Fruit fly (Drosophila melanogaster) whole organism, prepupa: ENCODE results near the gene Rtca.

Source experiments
- CG10631 ChIP-seq: fragments of 200-800 bp; sonication (Bioruptor generic); optimal IDR thresholded peaks from 2 replicates; lab custom pipeline; 2016; ENCODE audit warnings: missing biosample characterization, missing genetic modification characterization
- CG10669 ChIP-seq: fragments of 200-800 bp; sonication (Bioruptor generic); optimal IDR thresholded peaks from 3 replicates; lab custom pipeline; 2018; ENCODE audit warnings: missing biosample characterization, mild to moderate bottlenecking, missing genetic modification characterization, moderate library complexity
- CG11294 ChIP-seq: fragments of 200-800 bp; sonication (Bioruptor generic); IDR thresholded peaks from 2 replicates; pipeline ENCODE4 v1.3.6; 2022; ENCODE audit warnings: missing biosample characterization, missing genetic modification characterization
- CG11902 ChIP-seq: fragments of 200-800 bp; sonication (Bioruptor generic); optimal IDR thresholded peaks from 3 replicates; lab custom pipeline; 2016; ENCODE audit warnings: missing biosample characterization, missing genetic modification characterization
- CG15336 ChIP-seq: fragments of 200-800 bp; sonication (Bioruptor generic); IDR thresholded peaks from 2 replicates; pipeline ENCODE4 v1.3.6; 2022; ENCODE audit warnings: missing biosample characterization, missing genetic modification characterization
- CG31627 ChIP-seq: fragments of 200-800 bp; sonication (Bioruptor generic); optimal IDR thresholded peaks from 3 replicates; lab custom pipeline; 2016; ENCODE audit warnings: missing biosample characterization, missing genetic modification characterization
- CG32006 ChIP-seq: fragments of 200-800 bp; sonication (Bioruptor generic); optimal IDR thresholded peaks from 3 replicates; lab custom pipeline; 2017; ENCODE audit warnings: missing biosample characterization, mild to moderate bottlenecking, missing genetic modification characterization
- CG3919 ChIP-seq: fragments of 200-800 bp; sonication (Bioruptor generic); optimal IDR thresholded peaks from 3 replicates; lab custom pipeline; 2016; ENCODE audit warnings: missing biosample characterization, missing genetic modification characterization
- CG4318 ChIP-seq: fragments of 200-800 bp; sonication (Bioruptor generic); optimal IDR thresholded peaks from 3 replicates; lab custom pipeline; 2017; ENCODE audit warnings: missing biosample characterization, mild to moderate bottlenecking, missing genetic modification characterization
- CG6163 ChIP-seq: fragments of 200-800 bp; sonication (Bioruptor generic); IDR thresholded peaks from 3 replicates; pipeline ENCODE4 v1.3.6; 2022; ENCODE audit warnings: missing biosample characterization, missing genetic modification characterization
- CG6792 ChIP-seq: fragments of 200-800 bp; sonication (Bioruptor generic); optimal IDR thresholded peaks from 3 replicates; lab custom pipeline; 2016; ENCODE audit warnings: missing biosample characterization, missing genetic modification characterization
- CG6808 ChIP-seq: fragments of 200-800 bp; sonication (Bioruptor generic); optimal IDR thresholded peaks from 3 replicates; lab custom pipeline; 2017; ENCODE audit warnings: missing biosample characterization, missing genetic modification characterization, mild to moderate bottlenecking, moderate library complexity, missing genetic modification reagents
- CG7368 ChIP-seq: fragments of 200-800 bp; sonication (Bioruptor generic); optimal IDR thresholded peaks from 3 replicates; lab custom pipeline; 2016; ENCODE audit warnings: missing biosample characterization, missing genetic modification characterization
- CG8119 ChIP-seq: fragments of 200-800 bp; sonication (Bioruptor generic); IDR thresholded peaks from 3 replicates; pipeline ENCODE4 v1.3.6; 2022; ENCODE audit warnings: missing biosample characterization, missing genetic modification characterization
- CG8632 ChIP-seq: fragments of 200-800 bp; sonication (Bioruptor generic); optimal IDR thresholded peaks from 3 replicates; lab custom pipeline; 2016; ENCODE audit warnings: missing biosample characterization, missing genetic modification characterization
- Eip75B ChIP-seq: fragments of 200-800 bp; sonication (Bioruptor generic); optimal IDR thresholded peaks from 3 replicates; lab custom pipeline; 2016; ENCODE audit warnings: missing biosample characterization, missing genetic modification characterization
- Eip78C ChIP-seq: fragments of 200-800 bp; sonication (Bioruptor generic); peaks from one replicate; lab custom pipeline; 2016; ENCODE audit warnings: missing biosample characterization, missing genetic modification characterization
- Eip93F ChIP-seq: fragments of 200-800 bp; sonication (Bioruptor generic); optimal IDR thresholded peaks from 2 replicates; lab custom pipeline; 2016; ENCODE audit warnings: missing biosample characterization, mild to moderate bottlenecking, missing genetic modification characterization
- Ets21C ChIP-seq: fragments of 200-800 bp; sonication (Bioruptor generic); optimal IDR thresholded peaks from 3 replicates; lab custom pipeline; 2016; ENCODE audit warnings: missing biosample characterization, missing genetic modification characterization
- Ets96B ChIP-seq: fragments of 200-800 bp; optimal IDR thresholded peaks from 2 replicates; lab custom pipeline; 2019; ENCODE audit warnings: missing biosample characterization, mild to moderate bottlenecking, missing genetic modification characterization, moderate library complexity
- Gug ChIP-seq: fragments of 200-800 bp; sonication (Bioruptor generic); IDR thresholded peaks from 2 replicates; pipeline ENCODE4 v1.3.6; 2022; ENCODE audit warnings: missing biosample characterization, missing genetic modification characterization
- Hr38 ChIP-seq: sonication (Bioruptor generic); optimal IDR thresholded peaks from 2 replicates; lab custom pipeline; 2016; ENCODE audit warnings: missing biosample characterization, missing genetic modification characterization
- Hr4 ChIP-seq: fragments of 200-800 bp; sonication (Bioruptor generic); optimal IDR thresholded peaks from 3 replicates; lab custom pipeline; 2016; ENCODE audit warnings: missing biosample characterization, missing genetic modification characterization
- Met ChIP-seq: fragments of 200-800 bp; sonication (Bioruptor generic); optimal IDR thresholded peaks from 3 replicates; lab custom pipeline; 2016; ENCODE audit warnings: missing biosample characterization, missing genetic modification characterization
- Sox15 ChIP-seq: fragments of 200-800 bp; sonication (Bioruptor generic); optimal IDR thresholded peaks from 3 replicates; lab custom pipeline; 2016; ENCODE audit warnings: missing biosample characterization, missing genetic modification characterization
- acj6 ChIP-seq: fragments of 200-800 bp; sonication (Bioruptor generic); optimal IDR thresholded peaks from 3 replicates; lab custom pipeline; 2016; ENCODE audit warnings: missing biosample characterization, missing genetic modification characterization
- cyc ChIP-seq: fragments of 200-800 bp; sonication (Bioruptor generic); optimal IDR thresholded peaks from 3 replicates; lab custom pipeline; 2016; ENCODE audit warnings: missing biosample characterization, missing genetic modification characterization
- eg ChIP-seq: fragments of 200-800 bp; sonication (Bioruptor generic); IDR thresholded peaks from 3 replicates; pipeline ENCODE4 v1.3.6; 2022; ENCODE audit warnings: missing biosample characterization, missing genetic modification characterization
- esn ChIP-seq: fragments of 200-800 bp; sonication (Bioruptor generic); optimal IDR thresholded peaks from 2 replicates; lab custom pipeline; 2016; ENCODE audit warnings: missing biosample characterization, mild to moderate bottlenecking, missing genetic modification characterization, moderate library complexity
- fd59A ChIP-seq: fragments of 200-800 bp; sonication (Bioruptor generic); optimal IDR thresholded peaks from 2 replicates; lab custom pipeline; 2017; ENCODE audit warnings: missing biosample characterization, mild to moderate bottlenecking, missing genetic modification characterization, missing genetic modification reagents
- pdm3 ChIP-seq: fragments of 200-800 bp; sonication (Bioruptor generic); optimal IDR thresholded peaks from 3 replicates; lab custom pipeline; 2016; ENCODE audit warnings: missing biosample characterization, missing genetic modification characterization
- salr ChIP-seq, 2 experiments: fragments of 200-800 bp; sonication (Bioruptor generic); optimal IDR thresholded peaks; 3 replicates each; lab custom pipeline; 2016 to 2018; ENCODE audit warnings: missing biosample characterization in 2 of 2, missing genetic modification characterization in 2 of 2, mild to moderate bottlenecking in 1 of 2
- spab ChIP-seq: fragments of 200-800 bp; sonication (Bioruptor generic); optimal IDR thresholded peaks from 2 replicates; lab custom pipeline; 2017; ENCODE audit warnings: missing biosample characterization, mild to moderate bottlenecking, missing genetic modification characterization, missing genetic modification reagents
- ss ChIP-seq, 2 experiments: fragments of 200-800 bp; sonication (Bioruptor generic); optimal IDR thresholded peaks; 2 replicates in 1 of 2; 3 replicates in 1 of 2; lab custom pipeline; 2017 to 2018; ENCODE audit warnings: mild to moderate bottlenecking in 2 of 2, missing biosample characterization in 2 of 2, missing genetic modification characterization in 2 of 2, moderate library complexity in 1 of 2
- svp ChIP-seq: fragments of 200-800 bp; sonication (Bioruptor generic); peaks from one replicate; lab custom pipeline; 2016; ENCODE audit warnings: missing biosample characterization, missing genetic modification characterization
- topi ChIP-seq: fragments of 200-800 bp; sonication (Bioruptor generic); optimal IDR thresholded peaks from 3 replicates; lab custom pipeline; 2016; ENCODE audit warnings: missing biosample characterization, missing genetic modification characterization

The Rtca gene

dm6 chrX:2061119-2061518, 11.1 kb upstream of the Rtca start (continued):
- peak; percentile 45 for TF ChIP-seq esn (GFP tag; lab: Kevin White, UChicago)
- peak; percentile 5 for TF ChIP-seq CG7368 (GFP tag; lab: Kevin White, UChicago)
- peak in 1 of 2 experiments; percentile 62 for TF ChIP-seq ss (GFP tag; optimal IDR thresholded peaks at IDR 0.05; lab: Kevin White, UChicago)
- no peak for TF ChIP-seq CG11294 (GFP tag; lab: Robert Waterston, UW)
- peak; percentile 11 for TF ChIP-seq CG6792 (GFP tag; lab: Kevin White, UChicago)
- no peak for TF ChIP-seq CG10631
- no peak for TF ChIP-seq svp (GFP tag; lab: Kevin White, UChicago)
- peak; percentile 15 for TF ChIP-seq fd59A (GFP tag; lab: Kevin White, UChicago)
- no peak for TF ChIP-seq Gug

dm6 chrX:2061849-2062248, 10.4 kb upstream of the Rtca start, which contains the start of gene Sik2:
Gene Sik2, minus strand, starts transcription at chrX:2061915.
- TF ChIP-seq eg (0 out of 3 replicates have a peak, but pooled peaks have one; percentile 9), CG31627 (GFP tag; lab: Kevin White, UChicago) (no peak)
- TF ChIP-seq, all 60 proteins: peak for 1

dm6 chrX:2065073-2065472, 7.1 kb upstream of the Rtca start, which contains the start of gene CG4281:
Gene CG4281, minus strand, starts transcription at chrX:2065142.
- TF ChIP-seq Eip75B (no peak), CG4318 (GFP tag; lab: Kevin White, UChicago) (no peak), CG8119 (GFP tag; lab: Robert Waterston, UW) (no peak), CG10631 (no peak), CG15336 (GFP tag; lab: Robert Waterston, UW) (no peak), CG8632 (GFP tag; lab: Kevin White, UChicago) (no peak), Eip78C (GFP tag; lab: Kevin White, UChicago) (peak; percentile 69), esn (GFP tag; lab: Kevin White, UChicago) (peak; percentile 33)

dm6 chrX:2066259-2066658, 6.0 kb upstream of the Rtca start, which contains the start of gene CG14054:
Gene CG14054, minus strand, starts transcription at chrX:2066359.
- TF ChIP-seq pdm3 (GFP tag; lab: Kevin White, UChicago) (no peak), CG32006 (GFP tag; lab: Kevin White, UChicago) (no peak), CG10631 (no peak), cyc (no peak), CG31627 (GFP tag; lab: Kevin White, UChicago) (no peak), salr (GFP tag; optimal IDR thresholded peaks at IDR 0.05; lab: Kevin White, UChicago) (no peak), CG10669 (GFP tag; lab: Kevin White, UChicago) (no peak), CG6808 (GFP tag; lab: Kevin White, UChicago) (no peak), acj6 (GFP tag; lab: Kevin White, UChicago) (no peak), Eip78C (GFP tag; lab: Kevin White, UChicago) (no peak), CG11294 (GFP tag; lab: Robert Waterston, UW) (no peak), Ets21C (GFP tag; lab: Kevin White, UChicago) (no peak), Hr4 (no peak), Gug (no peak), CG8632 (GFP tag; lab: Kevin White, UChicago) (no peak), topi (no peak), spab (GFP tag; lab: Kevin White, UChicago) (no peak), CG3919 (GFP tag; lab: Kevin White, UChicago) (no peak)
- TF ChIP-seq, all 60 proteins: peak for 0

- TF ChIP-seq Hr38 (GFP tag; lab: Kevin White, UChicago), result no peak
- TF ChIP-seq Sox15, result no peak
- no peak for TF ChIP-seq Hr4
- no peak for TF ChIP-seq Met (GFP tag; lab: Kevin White, UChicago)
- TF ChIP-seq CG11902 (GFP tag; lab: Kevin White, UChicago), result no peak
- no peak for TF ChIP-seq Ets96B (tag; lab: Kevin White, UChicago)
- TF ChIP-seq CG32006 (GFP tag; lab: Kevin White, UChicago), result no peak
- TF ChIP-seq acj6 (GFP tag; lab: Kevin White, UChicago), result no peak
- no peak for TF ChIP-seq Eip93F (GFP tag; lab: Kevin White, UChicago)
- no peak for TF ChIP-seq CG6163 (GFP tag; lab: Robert Waterston, UW)
Observed at dm6 chrX:2068292-2068691, 3.9 kb upstream of the Rtca start, which contains the start of gene CG4194. Gene CG4194, plus strand, starts transcription at chrX:2068592.
